Fruit fly (Drosophila melanogaster) whole organism, adult: ENCODE data around the gene CG4404.

ENCODE experiments used
- CG11617 ChIP-seq: fragments of 200-800 bp; sonication (Bioruptor generic); optimal IDR thresholded peaks from 2 replicates; lab custom pipeline; 2017; ENCODE audit warnings: mild to moderate bottlenecking, missing biosample characterization, missing genetic modification reagents, missing genetic modification characterization
- CG12768 ChIP-seq: fragments of 200-800 bp; sonication (Bioruptor generic); optimal IDR thresholded peaks from 2 replicates; lab custom pipeline; 2017; ENCODE audit warnings: missing biosample characterization, missing genetic modification characterization, mild to moderate bottlenecking, moderate library complexity, missing genetic modification reagents
- CG14711 ChIP-seq: fragments of 200-800 bp; sonication (Bioruptor generic); optimal IDR thresholded peaks from 2 replicates; lab custom pipeline; 2018; ENCODE audit warnings: missing biosample characterization, mild to moderate bottlenecking, missing genetic modification characterization, moderate library complexity
- CG1620 ChIP-seq: fragments of 200-800 bp; sonication (Bioruptor generic); optimal IDR thresholded peaks from 2 replicates; lab custom pipeline; 2016; ENCODE audit warnings: missing biosample characterization, missing genetic modification characterization
- CG33017 ChIP-seq: fragments of 200-800 bp; sonication (Bioruptor generic); optimal IDR thresholded peaks from 2 replicates; lab custom pipeline; 2018; ENCODE audit warnings: missing biosample characterization, mild to moderate bottlenecking, missing genetic modification characterization, moderate library complexity
- CG5204 ChIP-seq: fragments of 200-800 bp; sonication (Bioruptor generic); optimal IDR thresholded peaks from 2 replicates; lab custom pipeline; 2016; ENCODE audit warnings: missing biosample characterization, missing genetic modification characterization
- CG7045 ChIP-seq: fragments of 200-800 bp; sonication (Bioruptor generic); optimal IDR thresholded peaks from 2 replicates; lab custom pipeline; 2017; ENCODE audit warnings: missing biosample characterization, mild to moderate bottlenecking, missing genetic modification characterization
- CG7101 ChIP-seq: fragments of 200-800 bp; sonication (Bioruptor generic); optimal IDR thresholded peaks from 2 replicates; lab custom pipeline; 2018; ENCODE audit warnings: missing biosample characterization, mild to moderate bottlenecking, missing genetic modification characterization, moderate library complexity
- Clk ChIP-seq: fragments of 200-800 bp; sonication (Bioruptor generic); optimal IDR thresholded peaks from 2 replicates; lab custom pipeline; 2017; ENCODE audit warnings: missing biosample characterization, missing genetic modification characterization
- Crg-1 ChIP-seq: fragments of 200-800 bp; sonication (Bioruptor generic); optimal IDR thresholded peaks from 2 replicates; lab custom pipeline; 2016; ENCODE audit warnings: missing biosample characterization, missing genetic modification characterization
- Hr96 ChIP-seq: fragments of 200-800 bp; sonication (Bioruptor generic); optimal IDR thresholded peaks from 2 replicates; lab custom pipeline; 2016; ENCODE audit warnings: missing biosample characterization, missing genetic modification characterization
- Mnt ChIP-seq: fragments of 200-800 bp; sonication (Bioruptor generic); optimal IDR thresholded peaks from 2 replicates; lab custom pipeline; 2016; ENCODE audit warnings: missing biosample characterization, mild to moderate bottlenecking, missing genetic modification characterization
- bab1 ChIP-seq: fragments of 200-800 bp; sonication (Bioruptor generic); optimal IDR thresholded peaks from 3 replicates; lab custom pipeline; 2019; ENCODE audit warnings: missing biosample characterization, mild to moderate bottlenecking, missing genetic modification characterization, moderate library complexity
- cic ChIP-seq: fragments of 200-800 bp; sonication (Bioruptor generic); optimal IDR thresholded peaks from 2 replicates; lab custom pipeline; 2017; ENCODE audit warnings: missing biosample characterization, mild to moderate bottlenecking, missing genetic modification characterization, moderate library complexity
- cnc ChIP-seq, 2 experiments: fragments of >200 bp; optimal IDR thresholded peaks; 2 replicates each; lab custom pipeline; 2017
- kay ChIP-seq: fragments of 200-800 bp; sonication (Bioruptor generic); peaks from one replicate; lab custom pipeline; 2016; ENCODE audit warnings: missing biosample characterization, missing genetic modification characterization, borderline replicate concordance
- ovo ChIP-seq: fragments of 200-800 bp; sonication (Bioruptor generic); optimal IDR thresholded peaks from 2 replicates; lab custom pipeline; 2016; ENCODE audit warnings: missing biosample characterization, missing genetic modification characterization
- pad ChIP-seq: fragments of 200-800 bp; sonication (Bioruptor generic); optimal IDR thresholded peaks from 3 replicates; lab custom pipeline; 2017; ENCODE audit warnings: missing biosample characterization, missing genetic modification characterization, mild to moderate bottlenecking, moderate library complexity, missing genetic modification reagents
- tj ChIP-seq: fragments of 200-800 bp; sonication (Bioruptor generic); optimal IDR thresholded peaks from 3 replicates; lab custom pipeline; 2017; ENCODE audit warnings: missing biosample characterization, mild to moderate bottlenecking, missing genetic modification characterization, moderate library complexity
- toe ChIP-seq: fragments of 200-800 bp; sonication (Bioruptor generic); optimal IDR thresholded peaks from 2 replicates; lab custom pipeline; 2016; ENCODE audit warnings: missing biosample characterization, missing genetic modification characterization

CG4404 gene

dm6 chrX:12869850-12870249 is 36.0 kb downstream of the CG4404 start:
- no peak for TF ChIP-seq toe (GFP tag; lab: Kevin White, UChicago)

DNA sequence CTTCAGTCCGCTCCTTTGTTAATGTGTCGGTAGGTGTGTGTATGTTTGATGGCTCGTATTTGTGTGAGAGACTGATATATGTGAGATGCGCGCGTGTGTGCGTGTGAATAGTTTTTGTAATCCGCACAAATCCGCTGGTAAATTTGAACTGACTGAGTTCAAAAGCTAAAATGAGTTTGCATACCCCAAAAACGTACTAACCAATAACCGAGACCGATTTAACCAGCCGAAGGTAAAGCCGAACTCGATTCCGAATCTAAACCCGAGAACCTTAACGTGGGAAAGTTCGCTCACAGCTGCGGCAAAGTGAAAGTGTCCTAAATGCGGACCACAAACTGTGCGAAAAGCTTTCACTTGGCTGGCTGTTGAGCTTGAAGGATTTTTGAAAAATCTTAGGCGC is 37.2 kb downstream of the CG4404 start:
- TF ChIP-seq Clk (GFP tag; lab: Kevin White, UChicago) (no peak), CG12768 (no peak), pad (GFP tag; lab: Kevin White, UChicago) (no peak), bab1 (GFP tag; lab: Kevin White, UChicago) (no peak), tj (GFP tag; lab: Kevin White, UChicago) (no peak), CG5204 (GFP tag; lab: Kevin White, UChicago) (no peak), cnc (optimal IDR thresholded peaks at IDR 0.05; lab: Kevin White, UChicago) (no peak), Hr96 (GFP tag; lab: Kevin White, UChicago) (no peak), cic (GFP tag; lab: Kevin White, UChicago) (no peak), CG1620 (GFP tag; lab: Kevin White, UChicago) (no peak), CG7101 (tag; lab: Kevin White, UChicago) (no peak), CG14711 (tag; lab: Kevin White, UChicago) (no peak), Crg-1 (GFP tag; lab: Kevin White, UChicago) (no peak), ovo (GFP tag; lab: Kevin White, UChicago) (no peak), kay (GFP tag; lab: Kevin White, UChicago) (no peak), toe (GFP tag; lab: Kevin White, UChicago) (no peak), CG33017 (tag; lab: Kevin White, UChicago) (no peak), CG7045 (no peak), Mnt (no peak), CG11617 (GFP tag; lab: Kevin White, UChicago) (no peak)

dm6 chrX:12857622-12858021 is 48.2 kb downstream of the CG4404 start, which contains the start of gene CG4661:
Gene CG4661, minus strand, starts transcription at chrX:12857722.
- no peak for TF ChIP-seq CG5204 (GFP tag; lab: Kevin White, UChicago)
- no peak for TF ChIP-seq bab1 (GFP tag; lab: Kevin White, UChicago)
- TF ChIP-seq toe (GFP tag; lab: Kevin White, UChicago): no peak
- TF ChIP-seq CG12768: no peak
- TF ChIP-seq CG7045: no peak
- TF ChIP-seq pad (GFP tag; lab: Kevin White, UChicago): no peak
- no peak for TF ChIP-seq CG1620 (GFP tag; lab: Kevin White, UChicago)
- TF ChIP-seq CG33017 (tag; lab: Kevin White, UChicago): no peak
- no peak for TF ChIP-seq tj (GFP tag; lab: Kevin White, UChicago)
- TF ChIP-seq CG14711 (tag; lab: Kevin White, UChicago): no peak
- TF ChIP-seq CG11617 (GFP tag; lab: Kevin White, UChicago): no peak
- no peak for TF ChIP-seq kay (GFP tag; lab: Kevin White, UChicago)
- TF ChIP-seq Clk (GFP tag; lab: Kevin White, UChicago): no peak
- TF ChIP-seq ovo (GFP tag; lab: Kevin White, UChicago): no peak
- no peak for TF ChIP-seq CG7101 (tag; lab: Kevin White, UChicago)
- TF ChIP-seq cic (GFP tag; lab: Kevin White, UChicago): no peak
- no peak for TF ChIP-seq Hr96 (GFP tag; lab: Kevin White, UChicago)
- TF ChIP-seq Crg-1 (GFP tag; lab: Kevin White, UChicago): no peak
